Fruit fly (Drosophila melanogaster): ENCODE data around the gene CG15408.

CG15408 gene

DNA sequence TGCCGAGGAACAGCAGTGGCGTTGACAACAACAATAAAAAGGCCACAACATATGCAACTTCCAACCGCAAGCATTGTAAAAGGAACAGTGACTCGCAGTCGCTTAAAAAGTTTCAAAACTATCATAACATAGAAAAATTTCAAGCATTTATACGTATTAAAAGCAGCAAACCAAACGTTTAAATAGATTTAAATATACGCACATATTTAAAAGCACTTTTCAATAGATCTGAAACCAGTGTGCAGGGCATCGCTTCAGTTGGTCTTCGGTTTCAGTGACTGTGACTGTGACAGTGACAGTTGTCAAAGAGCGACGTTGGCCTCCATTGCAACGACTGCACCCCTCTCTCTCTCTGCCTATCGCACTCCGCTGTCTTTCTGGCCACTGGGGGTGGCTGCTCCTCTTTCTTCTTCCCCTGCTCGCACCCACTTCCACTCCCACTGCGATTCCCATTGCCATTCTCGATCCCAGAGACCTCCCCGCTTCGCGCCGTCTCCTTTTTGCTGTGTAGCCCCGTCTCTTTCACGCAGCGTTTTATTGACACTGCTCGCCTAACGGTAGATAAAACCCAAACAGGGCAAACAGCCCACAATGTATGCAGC, 15.6 kb downstream of the CG15408 start:
- TF ChIP-seq CG11617 (GFP tag; optimal IDR thresholded peaks at IDR 0.05) (peak; percentile 45), Hr96 (GFP tag; optimal IDR thresholded peaks at IDR 0.05) (peak; percentile 12), kay (GFP tag; ENCODE audit: borderline replicate concordance) (peak; percentile 72), CG12768 (GFP tag; optimal IDR thresholded peaks at IDR 0.05) (peak; percentile 65), cic (GFP tag; optimal IDR thresholded peaks at IDR 0.05) (no peak), CG1620 (GFP tag; optimal IDR thresholded peaks at IDR 0.05) (no peak), CG5204 (GFP tag; optimal IDR thresholded peaks at IDR 0.05) (peak; percentile 76), CG14711 (tag; optimal IDR thresholded peaks at IDR 0.05) (peak; percentile 64), tj (GFP tag; optimal IDR thresholded peaks at IDR 0.05) (peak; percentile 58), CG7101 (tag; optimal IDR thresholded peaks at IDR 0.05) (peak; percentile 77), Clk (GFP tag; optimal IDR thresholded peaks at IDR 0.05) (no peak), bab1 (GFP tag; optimal IDR thresholded peaks at IDR 0.05) (no peak), ovo (GFP tag; optimal IDR thresholded peaks at IDR 0.05) (peak; percentile 72), pad (GFP tag; optimal IDR thresholded peaks at IDR 0.05) (peak; percentile 11), CG7045 (GFP tag; optimal IDR thresholded peaks at IDR 0.05) (peak; percentile 41), cnc (optimal IDR thresholded peaks at IDR 0.05) (no peak), Mnt (GFP tag; optimal IDR thresholded peaks at IDR 0.05) (peak; percentile 13), toe (GFP tag; optimal IDR thresholded peaks at IDR 0.05) (peak; percentile 29), CG33017 (tag; optimal IDR thresholded peaks at IDR 0.05) (peak; percentile 80), Crg-1 (GFP tag; optimal IDR thresholded peaks at IDR 0.05) (no peak)

DNA sequence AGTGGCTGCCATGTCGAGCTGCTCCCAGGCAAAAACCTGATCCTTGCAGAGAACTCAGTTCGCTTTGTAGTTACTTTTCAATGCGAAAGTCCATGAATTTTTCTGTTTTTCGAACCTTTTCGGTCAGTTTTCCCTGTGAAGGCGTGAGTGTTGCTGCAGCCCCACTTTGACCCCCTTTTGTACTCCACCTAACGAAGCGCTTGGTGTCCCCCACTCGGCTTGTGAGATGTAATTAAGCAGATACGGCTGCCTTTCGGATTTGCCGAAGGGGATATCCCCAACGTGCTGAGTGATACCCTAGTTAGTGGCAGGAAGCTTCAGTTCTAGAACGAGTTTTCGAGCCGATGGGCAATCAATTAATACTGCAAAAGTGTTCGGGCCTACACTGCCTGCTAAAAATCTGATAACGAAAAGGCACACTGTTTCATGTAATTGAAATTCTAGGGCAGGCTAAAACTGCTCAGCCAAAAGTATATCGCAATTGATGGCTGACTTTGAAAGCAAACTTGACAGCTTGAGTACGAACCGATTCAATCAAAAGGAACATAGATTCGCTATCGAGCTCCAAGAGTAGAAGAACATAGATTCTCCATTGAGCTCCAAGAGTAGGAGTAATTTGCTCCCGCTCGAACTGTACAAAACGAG, 19.1 kb downstream of the CG15408 start:
- no peak for TF ChIP-seq toe (GFP tag; optimal IDR thresholded peaks at IDR 0.05)
- TF ChIP-seq pad (GFP tag; optimal IDR thresholded peaks at IDR 0.05): no peak
- TF ChIP-seq CG11617 (GFP tag; optimal IDR thresholded peaks at IDR 0.05): no peak
- TF ChIP-seq tj (GFP tag; optimal IDR thresholded peaks at IDR 0.05): no peak

DNA sequence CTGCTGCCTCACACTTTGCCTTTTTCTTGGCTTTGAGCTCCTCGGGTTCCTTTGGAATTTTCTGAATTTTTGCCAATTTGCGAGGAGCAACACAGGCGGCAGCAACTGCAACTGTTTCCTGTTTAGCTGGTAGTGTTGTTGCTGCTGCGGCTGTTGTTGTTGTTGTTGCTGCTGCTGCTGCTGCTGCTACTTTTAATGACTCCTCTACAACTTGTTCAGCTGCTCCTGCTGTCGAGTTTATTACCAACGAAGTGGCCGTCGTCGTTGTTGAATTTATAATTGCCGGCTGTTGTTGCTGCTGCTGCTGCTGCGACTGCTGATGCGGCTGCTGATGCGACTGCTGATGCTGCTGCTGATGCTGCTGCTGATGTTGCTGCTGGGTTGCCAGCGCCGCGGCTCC, 20.3 kb downstream of the CG15408 start:
- TF ChIP-seq Clk (GFP tag; optimal IDR thresholded peaks at IDR 0.05) (no peak), CG7101 (tag; optimal IDR thresholded peaks at IDR 0.05) (no peak), pad (GFP tag; optimal IDR thresholded peaks at IDR 0.05) (no peak), CG14711 (tag; optimal IDR thresholded peaks at IDR 0.05) (no peak), cnc (optimal IDR thresholded peaks at IDR 0.05) (no peak)

DNA sequence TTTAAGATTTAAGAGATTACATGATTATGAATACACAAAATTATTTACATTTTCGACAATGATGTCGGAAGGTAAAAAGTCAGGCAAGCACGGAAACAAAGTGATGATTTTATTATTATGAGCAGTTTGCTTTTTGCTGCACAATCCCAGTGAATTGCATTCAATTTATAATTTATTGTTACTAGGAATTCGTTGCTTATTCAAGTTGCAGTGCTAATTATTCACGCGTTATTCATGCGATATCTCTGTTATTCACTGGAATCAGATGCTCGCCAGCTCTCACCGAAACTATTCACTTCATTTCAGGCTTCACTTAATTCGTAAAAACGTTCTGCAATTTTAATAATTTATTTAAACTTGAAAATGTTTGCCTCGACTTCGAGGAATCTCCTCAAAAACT, 21.2 kb downstream of the CG15408 start:
- TF ChIP-seq CG7101 (tag; optimal IDR thresholded peaks at IDR 0.05) (no peak), kay (GFP tag; ENCODE audit: borderline replicate concordance) (peak; percentile 57)

DNA sequence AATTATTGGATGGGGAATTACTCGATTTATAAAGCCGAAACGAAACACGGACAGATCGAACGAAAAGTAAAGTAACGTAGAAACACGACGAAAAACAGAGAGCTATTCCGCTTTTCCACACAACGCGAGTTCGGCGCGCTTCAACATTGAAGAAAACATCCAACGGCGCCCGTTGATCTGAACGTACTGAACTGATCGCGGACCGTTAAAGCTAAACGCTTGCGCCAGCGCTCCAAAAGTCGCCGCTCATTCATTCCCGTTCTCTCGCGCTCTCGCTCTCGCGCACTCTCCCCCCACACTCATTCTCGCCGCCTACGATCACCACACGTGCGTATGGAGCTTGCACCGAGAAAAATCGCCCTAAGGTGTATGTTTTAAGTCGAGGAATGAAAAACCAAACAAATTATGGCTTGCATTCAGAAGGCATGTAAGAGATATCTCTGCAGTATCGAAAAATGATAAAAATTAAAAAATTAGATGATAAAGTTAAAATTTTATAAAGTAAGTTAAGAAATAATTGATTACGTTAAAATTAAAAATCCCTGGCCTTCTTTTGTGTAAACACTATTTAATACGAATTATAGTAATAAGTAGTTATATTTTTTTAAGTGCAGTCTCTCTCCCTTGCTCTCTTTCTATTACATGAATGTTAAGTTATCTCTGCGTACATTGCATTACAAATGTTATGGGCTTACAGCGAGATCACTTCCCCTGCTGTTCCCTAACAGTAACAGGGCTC, 22.2 kb downstream of the CG15408 start, which contains the start of gene E23:
E23 (minus strand) TSS at position 188 of the 739 bp plus-strand sequence.
- TF ChIP-seq CG7101 (tag; optimal IDR thresholded peaks at IDR 0.05): peak; percentile 92
- peak; percentile 93 for TF ChIP-seq bab1 (GFP tag; optimal IDR thresholded peaks at IDR 0.05)
- TF ChIP-seq cic (GFP tag; optimal IDR thresholded peaks at IDR 0.05): peak; percentile 77
- no peak for TF ChIP-seq Hr96 (GFP tag; optimal IDR thresholded peaks at IDR 0.05)
- no peak for TF ChIP-seq toe (GFP tag; optimal IDR thresholded peaks at IDR 0.05)
- peak; percentile 93 for TF ChIP-seq CG11617 (GFP tag; optimal IDR thresholded peaks at IDR 0.05)
- peak; percentile 92 for TF ChIP-seq CG33017 (tag; optimal IDR thresholded peaks at IDR 0.05)
- peak; percentile 89 for TF ChIP-seq CG12768 (GFP tag; optimal IDR thresholded peaks at IDR 0.05)
- TF ChIP-seq CG7045 (GFP tag; optimal IDR thresholded peaks at IDR 0.05): peak; percentile 94
- peak; percentile 89 for TF ChIP-seq ovo (GFP tag; optimal IDR thresholded peaks at IDR 0.05)
- no peak for TF ChIP-seq kay (GFP tag; ENCODE audit: borderline replicate concordance)
- no peak for TF ChIP-seq cnc (optimal IDR thresholded peaks at IDR 0.05)
- TF ChIP-seq pad (GFP tag; optimal IDR thresholded peaks at IDR 0.05): peak; percentile 97
- TF ChIP-seq tj (GFP tag; optimal IDR thresholded peaks at IDR 0.05): peak; percentile 60
- TF ChIP-seq Clk (GFP tag; optimal IDR thresholded peaks at IDR 0.05): peak; percentile 83
- peak; percentile 96 for TF ChIP-seq Mnt (GFP tag; optimal IDR thresholded peaks at IDR 0.05)
- TF ChIP-seq CG5204 (GFP tag; optimal IDR thresholded peaks at IDR 0.05): no peak
- TF ChIP-seq CG14711 (tag; optimal IDR thresholded peaks at IDR 0.05): peak; percentile 85
- TF ChIP-seq Crg-1 (GFP tag; optimal IDR thresholded peaks at IDR 0.05): peak; percentile 82
- TF ChIP-seq CG1620 (GFP tag; optimal IDR thresholded peaks at IDR 0.05): peak; percentile 90

DNA sequence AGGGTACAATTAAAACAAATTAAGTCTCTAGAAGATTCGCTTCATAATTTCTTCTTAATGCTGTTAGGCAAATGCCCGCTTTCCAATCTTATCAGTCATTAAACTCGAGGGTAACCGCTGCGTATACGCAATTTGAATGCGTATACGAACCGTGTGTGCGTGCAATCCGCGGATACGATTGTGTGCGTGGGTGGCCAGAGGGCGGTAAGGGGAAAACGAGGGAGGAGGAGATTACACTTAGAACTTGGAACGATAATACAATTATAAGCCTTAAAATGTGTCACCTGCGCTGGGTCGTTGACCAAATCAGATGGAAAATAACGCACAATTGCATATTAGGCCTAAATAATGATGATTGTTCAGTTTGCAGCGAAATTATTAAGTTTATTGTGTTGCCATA, 23.2 kb downstream of the CG15408 start:
- TF ChIP-seq pad (GFP tag; optimal IDR thresholded peaks at IDR 0.05): no peak
- TF ChIP-seq bab1 (GFP tag; optimal IDR thresholded peaks at IDR 0.05): no peak
- no peak for TF ChIP-seq kay (GFP tag; ENCODE audit: borderline replicate concordance)
- no peak for TF ChIP-seq CG1620 (GFP tag; optimal IDR thresholded peaks at IDR 0.05)
- TF ChIP-seq CG5204 (GFP tag; optimal IDR thresholded peaks at IDR 0.05): no peak
- TF ChIP-seq toe (GFP tag; optimal IDR thresholded peaks at IDR 0.05): no peak

All from whole organism, adult.